Worm (Caenorhabditis elegans): ENCODE data around the gene oxy-4.

Gene oxy-4

ce11 chrIII:5140559-5140958 lies 18.0 kb downstream of the oxy-4 start (continued):
- TF ChIP-seq nhr-85 (tag) (no peak), ceh-90 (tag; optimal IDR thresholded peaks at IDR 0.05) (no peak), sox-4 (tag; optimal IDR thresholded peaks at IDR 0.05) (no peak), alr-1 (tag; optimal IDR thresholded peaks at IDR 0.05; ENCODE audit: borderline replicate concordance) (no peak), nhr-76 (tag; optimal IDR thresholded peaks at IDR 0.05) (no peak), nhr-90 (tag; optimal IDR thresholded peaks at IDR 0.05; ENCODE audit: poor library complexity) (no peak), tlp-1 (tag; optimal IDR thresholded peaks at IDR 0.05) (no peak), sptf-1 (tag; optimal IDR thresholded peaks at IDR 0.05) (no peak), snu-23 (GFP tag; optimal IDR thresholded peaks at IDR 0.05) (peak; percentile 5), blmp-1 (tag; optimal IDR thresholded peaks at IDR 0.05) (no peak), zip-4 (GFP tag; optimal IDR thresholded peaks at IDR 0.05) (no peak), efl-1 (optimal IDR thresholded peaks at IDR 0.05) (no peak), efl-1 (GFP tag; optimal IDR thresholded peaks at IDR 0.05 in 1 of 2) (peak in 1 of 2 experiments; percentile 74), mab-9 (GFP tag; IDR thresholded peaks at IDR 0.05) (no peak)

- TF ChIP-seq lin-39 (tag; optimal IDR thresholded peaks at IDR 0.05) (no peak), tbx-2 (tag; optimal IDR thresholded peaks at IDR 0.05) (peak; percentile 15)
These were observed 18.8 kb downstream of the oxy-4 start for ce11 chrIII:5139768-5140167.

- TF ChIP-seq C16A3.4 (tag; optimal IDR thresholded peaks at IDR 0.05) (no peak), efl-1 (optimal IDR thresholded peaks at IDR 0.05) (no peak), efl-1 (GFP tag; optimal IDR thresholded peaks at IDR 0.05 in 1 of 2) (peak in 1 of 2 experiments; percentile 8)
These were observed 19.5 kb downstream of the oxy-4 start for ce11 chrIII:5138940-5139533.

ce11 chrIII:5137685-5138084 lies 20.9 kb downstream of the oxy-4 start:
- TF ChIP-seq F16B12.6 (tag; optimal IDR thresholded peaks at IDR 0.05) (no peak), unc-130 (tag; optimal IDR thresholded peaks at IDR 0.05) (peak; percentile 44), dpl-1 (GFP tag; optimal IDR thresholded peaks at IDR 0.05) (no peak)

- no peak for TF ChIP-seq efl-3 (GFP tag; optimal IDR thresholded peaks at IDR 0.05)
- no peak for TF ChIP-seq aha-1 (tag; optimal IDR thresholded peaks at IDR 0.05)
- no peak for TF ChIP-seq lin-13 (GFP tag; optimal IDR thresholded peaks at IDR 0.05)
- TF ChIP-seq ceh-88 (GFP tag; IDR thresholded peaks at IDR 0.05) = no peak
- no peak for TF ChIP-seq unc-30 (tag; optimal IDR thresholded peaks at IDR 0.05)
- no peak for TF ChIP-seq fkh-10 (GFP tag; optimal IDR thresholded peaks at IDR 0.05)
- TF ChIP-seq hpl-2 (GFP tag; optimal IDR thresholded peaks at IDR 0.05) = no peak
- no peak for TF ChIP-seq dpl-1 (GFP tag; optimal IDR thresholded peaks at IDR 0.05)
- TF ChIP-seq tbx-2 (tag; optimal IDR thresholded peaks at IDR 0.05) = peak; percentile 19
- no peak for TF ChIP-seq nhr-12 (tag; optimal IDR thresholded peaks at IDR 0.05)
- no peak for TF ChIP-seq nhr-19 (GFP tag; conservative IDR thresholded peaks at IDR 0.05)
- TF ChIP-seq nhr-28 (tag; optimal IDR thresholded peaks at IDR 0.05) = no peak
- TF ChIP-seq sptf-1 (tag; optimal IDR thresholded peaks at IDR 0.05) = no peak
- no peak for TF ChIP-seq efl-1 (optimal IDR thresholded peaks at IDR 0.05)
- peak in 1 of 2 experiments; percentile 59 for TF ChIP-seq efl-1 (GFP tag; optimal IDR thresholded peaks at IDR 0.05 in 1 of 2)
- no peak for TF ChIP-seq ceh-82 (tag; optimal IDR thresholded peaks at IDR 0.05)
- TF ChIP-seq lir-3 (tag; optimal IDR thresholded peaks at IDR 0.05; ENCODE audit: poor library complexity) = no peak
- TF ChIP-seq vab-15 (tag; optimal IDR thresholded peaks at IDR 0.05) = no peak
- TF ChIP-seq lin-14 (GFP tag; optimal IDR thresholded peaks at IDR 0.05) = no peak
- peak; percentile 35 for TF ChIP-seq nhr-85 (tag)
- no peak for TF ChIP-seq C04F5.9 (tag; optimal IDR thresholded peaks at IDR 0.05)
- no peak for TF ChIP-seq dsc-1 (tag; optimal IDR thresholded peaks at IDR 0.05)
- TF ChIP-seq snpc-4 (tag; optimal IDR thresholded peaks at IDR 0.05) = no peak
- TF ChIP-seq Y116A8C.19 (tag; optimal IDR thresholded peaks at IDR 0.05; ENCODE audit: borderline replicate concordance) = no peak
- no peak for TF ChIP-seq zag-1 (tag; optimal IDR thresholded peaks at IDR 0.05)
- TF ChIP-seq hlh-17 (GFP tag; optimal IDR thresholded peaks at IDR 0.05; ENCODE audit: borderline replicate concordance) = no peak
- no peak for TF ChIP-seq mab-9 (GFP tag; IDR thresholded peaks at IDR 0.05)
- TF ChIP-seq lin-35 (GFP tag; optimal IDR thresholded peaks at IDR 0.05) = no peak
- no peak for TF ChIP-seq ztf-4 (tag; optimal IDR thresholded peaks at IDR 0.05)
- TF ChIP-seq nhr-47 (tag; optimal IDR thresholded peaks at IDR 0.05) = no peak
- TF ChIP-seq pax-3 (tag; optimal IDR thresholded peaks at IDR 0.05) = no peak
- peak; percentile 13 for TF ChIP-seq elt-2 (tag; optimal IDR thresholded peaks at IDR 0.05)
These were observed 21.5 kb downstream of the oxy-4 start for ce11 chrIII:5137099-5137498.
